Fruit fly (Drosophila melanogaster): ENCODE measurements around the gene stas.

The stas gene

DNA sequence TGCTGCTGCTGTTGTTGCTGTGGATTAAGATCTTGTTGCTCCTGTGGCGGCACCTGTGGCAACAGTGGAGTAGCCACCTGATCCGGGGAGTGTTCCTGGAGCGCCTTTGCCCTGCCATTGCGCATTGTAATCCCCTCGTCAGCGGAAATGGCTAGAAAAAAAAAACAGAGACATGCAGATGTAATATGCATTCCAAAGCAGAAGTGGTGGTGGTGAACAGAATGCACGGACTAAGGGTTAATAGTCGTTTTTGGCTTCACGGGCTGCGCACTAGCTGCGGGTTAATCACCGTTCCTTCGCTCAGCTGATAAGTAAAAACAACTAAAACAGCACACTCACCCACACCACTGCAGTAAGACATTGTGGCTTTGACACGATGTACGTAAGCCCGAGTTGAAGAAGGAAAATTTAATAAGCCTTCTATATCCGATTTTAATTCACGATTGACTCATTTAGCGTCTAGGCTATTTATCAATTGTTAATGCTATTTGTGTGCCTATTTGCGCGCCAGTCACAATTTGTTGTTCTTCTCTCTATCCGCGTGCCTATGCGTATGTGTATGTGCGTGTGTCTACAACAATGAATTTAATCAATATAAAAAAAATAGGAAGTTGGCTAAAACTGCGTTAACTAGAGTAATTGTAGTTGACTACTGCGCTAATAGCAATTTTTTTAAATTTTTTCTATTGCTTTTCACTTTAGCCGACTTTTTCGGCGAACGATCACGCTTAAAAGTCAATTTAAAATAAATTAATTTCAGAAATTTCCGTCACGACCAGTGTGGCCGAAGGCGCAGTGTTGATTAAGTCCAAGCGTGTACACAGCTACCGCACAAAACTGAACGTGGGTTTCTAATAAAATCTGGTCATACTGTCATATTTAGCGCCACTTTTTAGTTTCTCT, at the start of gene stas:
stas (minus strand) TSS at position 806 of the 903 bp plus-strand sequence.
- TF ChIP-seq psq (GFP tag; optimal IDR thresholded peaks at IDR 0.05) (peak; percentile 12), Vsx2 (GFP tag; optimal IDR thresholded peaks at IDR 0.05; ENCODE audit: partially characterized antibody) (no peak), rgr (GFP tag; optimal IDR thresholded peaks at IDR 0.05) (peak; percentile 16), N (GFP tag; optimal IDR thresholded peaks at IDR 0.05) (no peak), dl (GFP tag; optimal IDR thresholded peaks at IDR 0.05; ENCODE audit: insufficient read depth in 1 of 2, partially characterized antibody in 2 of 2) (no peak), dsf (GFP tag; optimal IDR thresholded peaks at IDR 0.05; ENCODE audit: borderline replicate concordance) (no peak), HLH106 (tag; optimal IDR thresholded peaks at IDR 0.05) (peak; percentile 9), lola (GFP tag; optimal IDR thresholded peaks at IDR 0.05) (no peak), sv (GFP tag; optimal IDR thresholded peaks at IDR 0.05) (peak; percentile 17), Rel (GFP tag; optimal IDR thresholded peaks at IDR 0.05) (peak; percentile 15), Rel (tag; optimal IDR thresholded peaks at IDR 0.05) (peak; percentile 35), CrebA (GFP tag; optimal IDR thresholded peaks at IDR 0.05; ENCODE audit: borderline replicate concordance) (no peak), Hnf4 (GFP tag; optimal IDR thresholded peaks at IDR 0.05) (peak; percentile 21), CG9705 (GFP tag; optimal IDR thresholded peaks at IDR 0.05) (peak; percentile 23), jim (GFP tag; optimal IDR thresholded peaks at IDR 0.05) (no peak), dmrt93B (GFP tag; optimal IDR thresholded peaks at IDR 0.05) (no peak), Sp1 (GFP tag; optimal IDR thresholded peaks at IDR 0.05) (peak; percentile 38), woc (GFP tag; optimal IDR thresholded peaks at IDR 0.05) (no peak), Hr78 (GFP tag; optimal IDR thresholded peaks at IDR 0.05) (no peak), OdsH (GFP tag; optimal IDR thresholded peaks at IDR 0.05) (peak; percentile 7), Hr83 (GFP tag; optimal IDR thresholded peaks at IDR 0.05; ENCODE audit: poor library complexity, severe bottlenecking) (peak; percentile 6), br (GFP tag; optimal IDR thresholded peaks at IDR 0.05) (peak; percentile 20), h (GFP tag; optimal IDR thresholded peaks at IDR 0.05) (peak; percentile 37), foxo (GFP tag; optimal IDR thresholded peaks at IDR 0.05) (peak in 1 of 2 experiments; percentile 5), brk (GFP tag; optimal IDR thresholded peaks at IDR 0.05) (peak; percentile 50), fru (GFP tag; optimal IDR thresholded peaks at IDR 0.05) (peak; percentile 37), sage (GFP tag; optimal IDR thresholded peaks at IDR 0.05) (no peak)

DNA sequence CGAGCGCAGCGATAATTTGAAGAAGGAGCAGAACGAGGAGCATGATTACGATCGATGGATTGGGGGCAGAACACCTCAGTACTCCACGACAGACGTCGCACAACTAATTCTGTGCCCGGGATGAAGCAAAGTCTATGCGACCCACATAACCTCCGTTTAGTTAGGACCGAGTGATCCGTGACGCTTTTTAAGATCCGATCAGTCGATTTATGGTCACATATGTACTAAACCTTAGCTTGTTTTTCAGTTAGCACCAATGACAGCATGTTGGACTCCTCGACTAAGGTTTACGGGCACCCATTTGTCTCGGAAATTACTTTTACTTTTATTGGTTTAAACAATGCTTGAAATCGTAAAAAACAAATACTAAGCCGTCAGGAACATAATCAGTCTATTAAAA, 44.1 kb upstream of the stas start, which contains the start of gene CG12990:
CG12990 (minus strand) TSS at position 101 of the 400 bp plus-strand sequence.
- no peak for TF ChIP-seq OdsH (GFP tag; optimal IDR thresholded peaks at IDR 0.05)

dm6 chrX:17659119-17659452, 31.4 kb upstream of the stas start:
- no peak for TF ChIP-seq Dif (GFP tag; optimal IDR thresholded peaks at IDR 0.05; ENCODE audit: partially characterized antibody)
- TF ChIP-seq Mio (GFP tag; optimal IDR thresholded peaks at IDR 0.05) = no peak
- TF ChIP-seq jim (GFP tag; optimal IDR thresholded peaks at IDR 0.05) = no peak
- TF ChIP-seq foxo (GFP tag; optimal IDR thresholded peaks at IDR 0.05) = no peak
- TF ChIP-seq dl (GFP tag; optimal IDR thresholded peaks at IDR 0.05; ENCODE audit: insufficient read depth in 1 of 2, partially characterized antibody in 2 of 2) = no peak
- TF ChIP-seq psq (GFP tag; optimal IDR thresholded peaks at IDR 0.05) = no peak
- no peak for TF ChIP-seq usp (GFP tag; optimal IDR thresholded peaks at IDR 0.05)
- no peak for TF ChIP-seq OdsH (GFP tag; optimal IDR thresholded peaks at IDR 0.05)
- no peak for TF ChIP-seq Abd-B (GFP tag; optimal IDR thresholded peaks at IDR 0.05)
- no peak for TF ChIP-seq Dfd (GFP tag; optimal IDR thresholded peaks at IDR 0.05)
- TF ChIP-seq brk (GFP tag; optimal IDR thresholded peaks at IDR 0.05) = no peak
- no peak for TF ChIP-seq Sp1 (GFP tag; optimal IDR thresholded peaks at IDR 0.05)
- no peak for TF ChIP-seq CG32264 (GFP tag; optimal IDR thresholded peaks at IDR 0.05)
- no peak for TF ChIP-seq sv (GFP tag; optimal IDR thresholded peaks at IDR 0.05)
